Worm (Caenorhabditis elegans) whole organism, midembryonic: ENCODE data around the gene srg-3.

Experiments
- T22C8.4 ChIP-seq: fragments of 200-800 bp; sonication (Bioruptor generic); IDR thresholded peaks from 2 replicates; pipeline ENCODE4 v1.3.6; 2022; ENCODE audit warnings: missing genetic modification characterization, missing compliant biosample characterization
- cog-1 ChIP-seq: sonication (generic microtip); optimal IDR thresholded peaks from 2 replicates; lab custom pipeline; 2016; ENCODE audit warnings: missing genetic modification characterization, missing compliant biosample characterization
- flt-1 ChIP-seq: fragments of 200-800 bp; sonication (Bioruptor generic); IDR thresholded peaks from 2 replicates; pipeline ENCODE4 v1.3.6; 2022; ENCODE audit warnings: missing genetic modification characterization, missing compliant biosample characterization
- klf-2 ChIP-seq: fragments of 200-800 bp; sonication (Bioruptor generic); conservative IDR thresholded peaks from 2 replicates; pipeline ENCODE4 v1.3.6; 2022; ENCODE audit warnings: missing genetic modification reagents, missing genetic modification characterization, missing compliant biosample characterization
- med-1 ChIP-seq: sonication (generic microtip); optimal IDR thresholded peaks from 2 replicates; lab custom pipeline; 2017; ENCODE audit warnings: missing genetic modification characterization, mild to moderate bottlenecking, missing compliant biosample characterization, antibody characterized with exemption, missing genetic modification reagents; ENCODE audit not compliant: insufficient read depth
- ref-1 ChIP-seq: fragments of 200-800 bp; sonication (Bioruptor generic); conservative IDR thresholded peaks from 2 replicates; pipeline ENCODE4 v1.3.6; 2022; ENCODE audit warnings: missing genetic modification reagents, missing genetic modification characterization, missing compliant biosample characterization
- ztf-23 ChIP-seq: fragments of 200-800 bp; sonication (Bioruptor generic); IDR thresholded peaks from 2 replicates; pipeline ENCODE4 v1.3.6; 2022; ENCODE audit warnings: missing genetic modification reagents, missing genetic modification characterization, missing compliant biosample characterization
- ztf-29 ChIP-seq: fragments of 200-800 bp; sonication (Bioruptor generic); IDR thresholded peaks from 2 replicates; pipeline ENCODE4 v1.3.6; 2022; ENCODE audit warnings: missing genetic modification reagents, missing genetic modification characterization, missing compliant biosample characterization

ce11 chrIII:6258262-6258661 is 11.9 kb downstream of the srg-3 start, which contains the start of gene srg-1:
- TF ChIP-seq ztf-29 (GFP tag; lab: Robert Waterston, UW) (no peak), flt-1 (GFP tag; lab: Robert Waterston, UW) (no peak), med-1 (GFP tag; lab: Kevin White, UChicago) (no peak), ref-1 (no peak), T22C8.4 (GFP tag; lab: Robert Waterston, UW) (no peak), klf-2 (GFP tag; lab: Robert Waterston, UW) (no peak), ztf-23 (GFP tag; lab: Robert Waterston, UW) (no peak), cog-1 (tag; lab: Kevin White, UChicago) (no peak)
